Worm (Caenorhabditis elegans) whole organism, young adult: ENCODE measurements around the gene perm-1.

ENCODE experiments used
- B0261.1 ChIP-seq: sonication (generic microtip); optimal IDR thresholded peaks from 2 replicates; lab custom pipeline; 2016; ENCODE audit warnings: mild to moderate bottlenecking, missing genetic modification characterization, moderate library complexity, missing compliant biosample characterization
- F10E7.11 ChIP-seq: sonication (generic microtip); optimal IDR thresholded peaks from 2 replicates; lab custom pipeline; 2017; ENCODE audit warnings: mild to moderate bottlenecking, missing genetic modification characterization, moderate library complexity, missing compliant biosample characterization
- F22D6.2 ChIP-seq: sonication (generic microtip); optimal IDR thresholded peaks from 2 replicates; lab custom pipeline; 2016; ENCODE audit warnings: mild to moderate bottlenecking, missing genetic modification characterization, missing compliant biosample characterization
- F39B2.1 ChIP-seq: fragments of 200-800 bp; sonication (Bioruptor generic); IDR thresholded peaks from 2 replicates; pipeline ENCODE4 v1.3.6; 2022; ENCODE audit warnings: missing genetic modification reagents, missing genetic modification characterization, missing compliant biosample characterization
- Y56A3A.18 ChIP-seq: fragments of 200-800 bp; sonication (Bioruptor generic); IDR thresholded peaks from 2 replicates; pipeline ENCODE4 v1.3.6; 2022; ENCODE audit warnings: missing genetic modification reagents, missing genetic modification characterization, missing compliant biosample characterization
- akir-1 ChIP-seq: fragments of 200-800 bp; sonication (Bioruptor generic); optimal IDR thresholded peaks from 2 replicates; lab custom pipeline; 2018; ENCODE audit warnings: mild to moderate bottlenecking, missing genetic modification characterization, moderate library complexity, missing compliant biosample characterization
- attf-6 ChIP-seq: fragments of 200-800 bp; sonication (Bioruptor generic); IDR thresholded peaks from 2 replicates; pipeline ENCODE4 v1.3.6; 2022; ENCODE audit warnings: missing genetic modification reagents, missing genetic modification characterization, missing compliant biosample characterization
- ccch-3 ChIP-seq: fragments of 200-800 bp; sonication (Bioruptor generic); optimal IDR thresholded peaks from 2 replicates; lab custom pipeline; 2018; ENCODE audit warnings: mild to moderate bottlenecking, missing genetic modification characterization, missing compliant biosample characterization
- egrh-3 ChIP-seq: fragments of 200-800 bp; sonication (Bioruptor generic); IDR thresholded peaks from 2 replicates; pipeline ENCODE4 v1.3.6; 2022; ENCODE audit warnings: missing genetic modification reagents, missing genetic modification characterization, missing compliant biosample characterization
- nfya-2 ChIP-seq: fragments of 200-800 bp; sonication (Bioruptor generic); IDR thresholded peaks from 2 replicates; pipeline ENCODE4 v1.3.6; 2022; ENCODE audit warnings: missing genetic modification reagents, missing genetic modification characterization, missing compliant biosample characterization
- pha-4 ChIP-seq: fragments of 150-350 bp; sonication (generic microtip); optimal IDR thresholded peaks from 2 replicates; lab custom pipeline; 2014; ENCODE audit warnings: missing biosample characterization, missing genetic modification reagents, missing genetic modification characterization
- sdz-38 ChIP-seq: sonication (generic microtip); optimal IDR thresholded peaks from 2 replicates; lab custom pipeline; 2016; ENCODE audit warnings: missing genotype, missing genetic modification characterization, missing compliant biosample characterization
- unc-130 ChIP-seq: sonication (generic microtip); optimal IDR thresholded peaks from 2 replicates; lab custom pipeline; 2016; ENCODE audit warnings: missing genetic modification reagents, missing genetic modification characterization, missing compliant biosample characterization
- unc-62 ChIP-seq: fragments of 150-350 bp; optimal IDR thresholded peaks from 2 replicates; lab custom pipeline; 2014; ENCODE audit warnings: missing biosample characterization, missing genetic modification reagents, missing genetic modification characterization

- TF ChIP-seq akir-1 (GFP tag; lab: Kevin White, UChicago) (no peak), Y56A3A.18 (GFP tag; lab: Robert Waterston, UW) (no peak), sdz-38 (tag; lab: Kevin White, UChicago) (no peak), pha-4 (tag; lab: Kevin White, UChicago) (no peak), egrh-3 (GFP tag; lab: Robert Waterston, UW) (no peak), unc-62 (GFP tag; lab: Kevin White, UChicago) (no peak), F39B2.1 (no peak), B0261.1 (tag; lab: Kevin White, UChicago) (no peak), unc-130 (GFP tag; lab: Kevin White, UChicago) (no peak), nfya-2 (GFP tag; lab: Robert Waterston, UW) (no peak), F10E7.11 (tag; lab: Kevin White, UChicago) (no peak), attf-6 (GFP tag; lab: Robert Waterston, UW) (no peak), ccch-3 (GFP tag; lab: Kevin White, UChicago) (no peak), F22D6.2 (tag; lab: Kevin White, UChicago) (no peak)
These were observed 40.9 kb upstream of the perm-1 start for ce11 chrII:7839703-7840102.
